In genomic region chr2L:12718437-12719376, dm6 we compare ENCODE assay signal across 1 fruit fly cellular context.
TF ChIP-seq lines count a peak whose summit lies in the region.

TSS of gene MRP (plus strand) at chr2L:12719045.

TF ChIP-seq in whole organism, embryonic, 481 proteins besides CTCF, POLR2A, EP300 and RAD21 (continued from another document):
- TF ChIP-seq CG5953 (GFP tag; IDR thresholded peaks at IDR 0.05; lab: Robert Waterston, UW) (peak; percentile 44; the same call in 1 of the 2 replicates), NFAT (GFP tag; IDR thresholded peaks at IDR 0.05; lab: Robert Waterston, UW) (peak; percentile 26; the same call in 1 of the 2 replicates), CG1792 (GFP tag; optimal IDR thresholded peaks at IDR 0.05; lab: Kevin White, UChicago) (no peak), zen (tag; optimal IDR thresholded peaks at IDR 0.05; lab: Kevin White, UChicago) (no peak), MESR4 (GFP tag; optimal IDR thresholded peaks at IDR 0.05; lab: Kevin White, UChicago) (no peak), BEAF-32 (GFP tag; optimal IDR thresholded peaks at IDR 0.05; lab: Kevin White, UChicago) (no peak), PHDP (tag; optimal IDR thresholded peaks at IDR 0.05; lab: Kevin White, UChicago) (no peak), CG15479 (GFP tag; optimal IDR thresholded peaks at IDR 0.05; lab: Kevin White, UChicago) (no peak), Doc3 (GFP tag; IDR thresholded peaks at IDR 0.05; lab: Robert Waterston, UW; ENCODE audit: partially characterized antibody) (no peak), CG10654 (GFP tag; optimal IDR thresholded peaks at IDR 0.05; lab: Kevin White, UChicago) (no peak), dpn (GFP tag; optimal IDR thresholded peaks at IDR 0.05; lab: Kevin White, UChicago) (no peak), kni (GFP tag; optimal IDR thresholded peaks at IDR 0.05; lab: Kevin White, UChicago) (no peak), Xbp1 (GFP tag; optimal IDR thresholded peaks at IDR 0.05; lab: Kevin White, UChicago) (no peak), Hr51 (GFP tag; optimal IDR thresholded peaks at IDR 0.05; lab: Kevin White, UChicago) (no peak), CG14860 (GFP tag; IDR thresholded peaks at IDR 0.05; lab: Robert Waterston, UW; ENCODE audit: partially characterized antibody) (no peak), CG12744 (GFP tag; optimal IDR thresholded peaks at IDR 0.05; lab: Kevin White, UChicago) (no peak), nau (GFP tag; optimal IDR thresholded peaks at IDR 0.05; lab: Kevin White, UChicago) (no peak), CG7963 (GFP tag; IDR thresholded peaks at IDR 0.05; lab: Robert Waterston, UW; ENCODE audit: partially characterized antibody) (no peak), CG6765 (GFP tag; optimal IDR thresholded peaks at IDR 0.05; lab: Kevin White, UChicago) (peak; percentile 34), CG6272 (GFP tag; IDR thresholded peaks at IDR 0.05; lab: Robert Waterston, UW) (no peak), lilli (GFP tag; optimal IDR thresholded peaks at IDR 0.05; lab: Kevin White, UChicago) (no peak), sqz (GFP tag; optimal IDR thresholded peaks at IDR 0.05; lab: Kevin White, UChicago) (peak; percentile 69), klu (GFP tag; IDR thresholded peaks at IDR 0.05; lab: Robert Waterston, UW) (no peak), gcm2 (GFP tag; optimal IDR thresholded peaks at IDR 0.05; lab: Kevin White, UChicago) (no peak), dati (GFP tag; IDR thresholded peaks at IDR 0.05; lab: Robert Waterston, UW) (no peak), gce (GFP tag; IDR thresholded peaks at IDR 0.05; lab: Robert Waterston, UW) (no peak), bbx (GFP tag; IDR thresholded peaks at IDR 0.05; lab: Robert Waterston, UW; ENCODE audit: partially characterized antibody) (no peak; the same call in 1 of the 2 replicates), sd (tag; optimal IDR thresholded peaks at IDR 0.05; lab: Kevin White, UChicago) (peak; percentile 78)
